Worm (Caenorhabditis elegans): ENCODE data around the gene lido-4.

DNA sequence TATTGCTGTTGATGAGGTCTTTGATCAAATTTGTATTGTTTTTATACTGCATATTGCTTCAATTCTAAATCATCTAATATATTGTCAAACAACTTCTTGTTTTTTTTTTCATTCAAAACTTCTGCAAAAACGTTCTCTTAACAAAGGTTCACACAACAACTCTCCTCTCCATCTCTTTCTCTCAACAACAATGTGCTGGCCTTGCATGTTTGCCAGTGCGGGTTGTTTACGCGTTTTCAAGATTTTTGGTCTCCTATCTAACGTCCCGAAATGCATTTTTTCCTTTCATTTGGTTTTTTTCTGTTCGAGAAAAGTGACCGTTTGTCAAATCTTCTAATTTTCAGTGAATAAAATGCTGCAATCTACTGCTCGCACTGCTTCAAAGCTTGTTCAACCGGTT is 15.2 kb downstream of the lido-4 start, which contains the start of gene sod-3:
- TF ChIP-seq ceh-36 (tag; optimal IDR thresholded peaks at IDR 0.05) (no peak), F13C5.2 (tag; optimal IDR thresholded peaks at IDR 0.05) (no peak), ama-1 (optimal IDR thresholded peaks at IDR 0.05) (no peak), ceh-13 (GFP tag; optimal IDR thresholded peaks at IDR 0.05) (no peak), hmbx-1 (tag; optimal IDR thresholded peaks at IDR 0.05) (no peak)
